Worm (Caenorhabditis elegans): ENCODE data around the gene nhr-204.

DNA sequence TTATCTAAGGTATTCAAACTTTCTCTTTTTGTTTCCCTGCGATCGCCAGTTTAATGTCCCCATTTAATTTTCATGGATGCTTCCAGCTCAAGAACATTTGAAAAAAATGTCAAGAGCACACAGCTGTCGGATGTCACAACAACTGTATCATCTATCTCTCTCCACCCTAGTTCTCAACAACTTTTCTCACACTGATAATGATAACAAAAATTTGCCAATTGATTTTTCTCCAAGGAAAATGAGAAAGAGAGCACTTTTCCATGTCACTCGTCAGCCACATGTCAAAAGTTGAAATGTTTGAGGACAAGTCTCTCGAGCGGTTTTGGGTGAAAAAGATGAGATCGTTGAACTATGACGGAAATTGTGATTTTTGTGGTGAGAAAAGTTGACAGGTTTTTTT lies 22.5 kb upstream of the nhr-204 start:
- TF ChIP-seq unc-62 (GFP tag; optimal IDR thresholded peaks at IDR 0.05 in 1 of 2), result peak in 1 of 2 experiments; percentile 76
- no peak for TF ChIP-seq unc-62 (tag; optimal IDR thresholded peaks at IDR 0.05)
- TF ChIP-seq dmd-8 (GFP tag; IDR thresholded peaks at IDR 0.05), result no peak
- no peak for TF ChIP-seq nhr-76 (tag; optimal IDR thresholded peaks at IDR 0.05)
- no peak for TF ChIP-seq lin-39 (tag; optimal IDR thresholded peaks at IDR 0.05)
- TF ChIP-seq fkh-10 (GFP tag; optimal IDR thresholded peaks at IDR 0.05), result no peak
- TF ChIP-seq fos-1 (tag; optimal IDR thresholded peaks at IDR 0.05), result no peak
- TF ChIP-seq F37D6.2 (tag; optimal IDR thresholded peaks at IDR 0.05), result no peak

Data from whole organism, L4 larva.